Fruit fly (Drosophila melanogaster) whole organism, embryonic: ENCODE measurements around the gene Nup107.

Experiments used
- CG10321 ChIP-seq: fragments of 200-800 bp; sonication (Bioruptor generic); IDR thresholded peaks from 2 replicates; pipeline ENCODE4 v1.3.6; 2022; ENCODE audit warnings: missing biosample characterization, missing genetic modification characterization
- CG12744 ChIP-seq: fragments of 200-800 bp; sonication (Bioruptor generic); optimal IDR thresholded peaks from 2 replicates; lab custom pipeline; 2016; ENCODE audit warnings: missing biosample characterization, missing genetic modification characterization
- CG13287 ChIP-seq: fragments of 200-800 bp; sonication (Bioruptor generic); IDR thresholded peaks from 2 replicates; pipeline ENCODE4 v1.3.6; 2022; ENCODE audit warnings: missing biosample characterization, missing genetic modification characterization; ENCODE audit not compliant: partially characterized antibody
- CG13894 ChIP-seq: fragments of 200-800 bp; sonication (Bioruptor generic); optimal IDR thresholded peaks from 3 replicates; lab custom pipeline; 2018; ENCODE audit warnings: missing biosample characterization, mild to moderate bottlenecking, missing genetic modification characterization, moderate library complexity
- CG15073 ChIP-seq: fragments of 200-800 bp; sonication (Bioruptor generic); optimal IDR thresholded peaks from 2 replicates; lab custom pipeline; 2016; ENCODE audit warnings: missing biosample characterization, missing genetic modification characterization
- CG15601 ChIP-seq: fragments of 200-800 bp; sonication (Bioruptor generic); optimal IDR thresholded peaks from 3 replicates; lab custom pipeline; 2019; ENCODE audit warnings: missing biosample characterization, mild to moderate bottlenecking, missing genetic modification characterization, moderate library complexity
- CG16815 ChIP-seq: fragments of 200-800 bp; sonication (Bioruptor generic); optimal IDR thresholded peaks from 3 replicates; lab custom pipeline; 2017; ENCODE audit warnings: missing biosample characterization, mild to moderate bottlenecking, missing genetic modification characterization
- CG17361 ChIP-seq: fragments of 200-800 bp; sonication (Bioruptor generic); IDR thresholded peaks from 3 replicates; pipeline ENCODE4 v1.3.6; 2022; ENCODE audit warnings: missing biosample characterization, missing genetic modification characterization
- CG18011 ChIP-seq: fragments of 200-800 bp; sonication (Bioruptor generic); optimal IDR thresholded peaks from 2 replicates; lab custom pipeline; 2017; ENCODE audit warnings: missing biosample characterization, missing genetic modification characterization, mild to moderate bottlenecking, moderate library complexity, missing genotype
- CG2116 ChIP-seq: fragments of 200-800 bp; sonication (Bioruptor generic); optimal IDR thresholded peaks from 3 replicates; lab custom pipeline; 2018; ENCODE audit warnings: missing biosample characterization, mild to moderate bottlenecking, missing genetic modification characterization
- CG2129 ChIP-seq: fragments of 200-800 bp; sonication (Bioruptor generic); IDR thresholded peaks from 2 replicates; pipeline ENCODE4 v1.3.6; 2022; ENCODE audit warnings: missing biosample characterization, missing genetic modification characterization; ENCODE audit not compliant: partially characterized antibody
- CG2875 ChIP-seq: fragments of 200-800 bp; sonication (Bioruptor generic); optimal IDR thresholded peaks from 2 replicates; lab custom pipeline; 2017; ENCODE audit warnings: missing biosample characterization, mild to moderate bottlenecking, missing genetic modification characterization, missing genetic modification reagents
- CG3065 ChIP-seq: fragments of 200-800 bp; sonication (Bioruptor generic); optimal IDR thresholded peaks from 2 replicates; lab custom pipeline; 2016; ENCODE audit warnings: missing biosample characterization, missing genetic modification characterization
- CG31365 ChIP-seq: fragments of 200-800 bp; sonication (Bioruptor generic); optimal IDR thresholded peaks from 2 replicates; lab custom pipeline; 2018; ENCODE audit warnings: missing biosample characterization, mild to moderate bottlenecking, missing genetic modification characterization
- CG33557 ChIP-seq: fragments of 200-800 bp; sonication (Bioruptor generic); optimal IDR thresholded peaks from 2 replicates; lab custom pipeline; 2019; ENCODE audit warnings: missing biosample characterization, mild to moderate bottlenecking, missing genetic modification characterization, moderate library complexity
- CG4854 ChIP-seq: fragments of 200-800 bp; sonication (Bioruptor generic); optimal IDR thresholded peaks from 2 replicates; lab custom pipeline; 2016; ENCODE audit warnings: missing biosample characterization, missing genetic modification characterization, inconsistent platforms
- CG6683 ChIP-seq: fragments of 200-800 bp; sonication (Bioruptor generic); optimal IDR thresholded peaks from 2 replicates; lab custom pipeline; 2017; ENCODE audit warnings: missing biosample characterization, mild to moderate bottlenecking, missing genetic modification characterization, missing genetic modification reagents
- CG6791 ChIP-seq: fragments of 200-800 bp; sonication (Bioruptor generic); IDR thresholded peaks from 3 replicates; pipeline ENCODE4 v1.3.6; 2022; ENCODE audit warnings: missing biosample characterization, missing genetic modification characterization; ENCODE audit not compliant: partially characterized antibody
- CG9215 ChIP-seq: fragments of 200-800 bp; sonication (Bioruptor generic); IDR thresholded peaks from 2 replicates; pipeline ENCODE4 v1.3.6; 2022; ENCODE audit warnings: missing biosample characterization, missing genetic modification characterization
- CG9609 ChIP-seq: fragments of 200-800 bp; sonication (Bioruptor generic); optimal IDR thresholded peaks from 3 replicates; lab custom pipeline; 2016; ENCODE audit warnings: missing biosample characterization, missing genetic modification characterization
- CkIIα-i1 ChIP-seq: fragments of 200-800 bp; sonication (Bioruptor generic); IDR thresholded peaks from 2 replicates; pipeline ENCODE4 v1.3.6; 2022; ENCODE audit warnings: missing biosample characterization, missing genetic modification characterization
- D19B ChIP-seq: fragments of 200-800 bp; sonication (Bioruptor generic); optimal IDR thresholded peaks from 2 replicates; lab custom pipeline; 2017; ENCODE audit warnings: missing biosample characterization, mild to moderate bottlenecking, missing genetic modification characterization
- Doc2 ChIP-seq: fragments of 200-800 bp; sonication (Bioruptor generic); IDR thresholded peaks from 2 replicates; pipeline ENCODE4 v1.3.6; 2022; ENCODE audit warnings: missing biosample characterization, missing genetic modification characterization
- Doc3 ChIP-seq: fragments of 200-800 bp; sonication (Bioruptor generic); IDR thresholded peaks from 3 replicates; pipeline ENCODE4 v1.3.6; 2022; ENCODE audit warnings: missing biosample characterization, missing genetic modification characterization; ENCODE audit not compliant: partially characterized antibody
- Elba2 ChIP-seq: fragments of 200-800 bp; sonication (Bioruptor generic); optimal IDR thresholded peaks from 3 replicates; lab custom pipeline; 2016; ENCODE audit warnings: missing biosample characterization, missing genetic modification characterization
- HmgD ChIP-seq: fragments of 200-800 bp; sonication (Bioruptor generic); optimal IDR thresholded peaks from 3 replicates; lab custom pipeline; 2016; ENCODE audit warnings: missing biosample characterization, missing genetic modification characterization
- Hmx ChIP-seq: fragments of 200-800 bp; sonication (Bioruptor generic); optimal IDR thresholded peaks from 2 replicates; lab custom pipeline; 2016; ENCODE audit warnings: missing biosample characterization, missing genetic modification characterization
- Hr78 ChIP-seq, 2 experiments: fragments of 200-800 bp in 1 of 2; fragments of >200 bp in 1 of 2; sonication (Bioruptor generic) in 1 of 2; optimal IDR thresholded peaks; 2 replicates each; lab custom pipeline; 2017 to 2019; ENCODE audit warnings: missing biosample characterization in 2 of 2, missing genetic modification characterization in 2 of 2, mild to moderate bottlenecking in 1 of 2, moderate library complexity in 1 of 2
- MBD-R2 ChIP-seq: fragments of 200-800 bp; sonication (Bioruptor generic); IDR thresholded peaks from 2 replicates; pipeline ENCODE4 v1.3.6; 2022; ENCODE audit warnings: missing biosample characterization, missing genetic modification characterization
- Myb ChIP-seq: fragments of 200-800 bp; sonication (Bioruptor generic); optimal IDR thresholded peaks from 2 replicates; lab custom pipeline; 2016; ENCODE audit warnings: missing biosample characterization, missing genetic modification characterization
- NC2β ChIP-seq: fragments of 200-800 bp; sonication (Bioruptor generic); optimal IDR thresholded peaks from 2 replicates; lab custom pipeline; 2016; ENCODE audit warnings: missing biosample characterization, missing genetic modification characterization
- Scr ChIP-seq: fragments of 200-800 bp; sonication (Bioruptor generic); IDR thresholded peaks from 2 replicates; pipeline ENCODE4 v1.3.6; 2022; ENCODE audit warnings: missing biosample characterization, missing genetic modification characterization; ENCODE audit not compliant: partially characterized antibody
- Sry-β ChIP-seq: fragments of 200-800 bp; sonication (Bioruptor generic); optimal IDR thresholded peaks from 2 replicates; lab custom pipeline; 2018; ENCODE audit warnings: missing biosample characterization, mild to moderate bottlenecking, missing genetic modification characterization, moderate library complexity
- ash1 ChIP-seq: fragments of 200-800 bp; sonication (Bioruptor generic); optimal IDR thresholded peaks from 2 replicates; lab custom pipeline; 2018; ENCODE audit warnings: missing biosample characterization, mild to moderate bottlenecking, missing genetic modification characterization
- cg ChIP-seq: fragments of 200-800 bp; sonication (Bioruptor generic); optimal IDR thresholded peaks from 3 replicates; lab custom pipeline; 2019; ENCODE audit warnings: missing biosample characterization, mild to moderate bottlenecking, missing genetic modification characterization, moderate library complexity
- ewg ChIP-seq: fragments of 200-800 bp; sonication (Bioruptor generic); optimal IDR thresholded peaks from 3 replicates; lab custom pipeline; 2017; ENCODE audit warnings: mild to moderate bottlenecking, missing biosample characterization, missing genetic modification reagents, missing genetic modification characterization
- kah ChIP-seq: fragments of 200-800 bp; sonication (Bioruptor generic); optimal IDR thresholded peaks from 2 replicates; lab custom pipeline; 2018; ENCODE audit warnings: missing biosample characterization, mild to moderate bottlenecking, missing genetic modification characterization
- otp ChIP-seq: fragments of 200-800 bp; sonication (Bioruptor generic); IDR thresholded peaks from 3 replicates; pipeline ENCODE4, ENCODE4 v1.3.6; 2022; ENCODE audit warnings: missing biosample characterization, missing genetic modification characterization
- pb ChIP-seq: fragments of 200-800 bp; sonication (Bioruptor generic); optimal IDR thresholded peaks from 3 replicates; lab custom pipeline; 2016; ENCODE audit warnings: missing biosample characterization, missing genetic modification characterization
- pros ChIP-seq: fragments of 200-800 bp; sonication (Bioruptor generic); optimal IDR thresholded peaks from 3 replicates; lab custom pipeline; 2019; ENCODE audit warnings: missing biosample characterization, mild to moderate bottlenecking, missing genetic modification characterization, moderate library complexity
- pum ChIP-seq: fragments of 200-800 bp; sonication (Bioruptor generic); optimal IDR thresholded peaks from 2 replicates; lab custom pipeline; 2016; ENCODE audit warnings: missing biosample characterization, missing genetic modification characterization
- rib ChIP-seq: fragments of 200-800 bp; sonication (Bioruptor generic); IDR thresholded peaks from 2 replicates; pipeline ENCODE4 v1.3.6; 2022; ENCODE audit warnings: missing biosample characterization, missing genetic modification characterization
- sc ChIP-seq, 3 experiments: fragments of >200 bp in 2 of 3; fragments of 200-800 bp in 1 of 3; sonication (Bioruptor generic) in 1 of 3; optimal IDR thresholded peaks; 2 replicates in 2 of 3; 3 replicates in 1 of 3; lab custom pipeline; 2017; ENCODE audit warnings: mild to moderate bottlenecking in 1 of 3, missing biosample characterization in 1 of 3, missing genetic modification characterization in 1 of 3, missing genetic modification reagents in 1 of 3
- scrt ChIP-seq: fragments of 200-800 bp; sonication (Bioruptor generic); optimal IDR thresholded peaks from 2 replicates; lab custom pipeline; 2018; ENCODE audit warnings: missing biosample characterization, mild to moderate bottlenecking, missing genetic modification characterization, moderate library complexity
- sens ChIP-seq: fragments of 200-800 bp; sonication (Bioruptor generic); peaks from one replicate; lab custom pipeline; 2016; ENCODE audit warnings: missing biosample characterization, missing genetic modification characterization
- tap ChIP-seq: fragments of 200-800 bp; optimal IDR thresholded peaks from 3 replicates; lab custom pipeline; 2019; ENCODE audit warnings: missing biosample characterization, mild to moderate bottlenecking, missing genetic modification characterization, moderate library complexity
- unpg ChIP-seq: fragments of 200-800 bp; sonication (Bioruptor generic); optimal IDR thresholded peaks from 3 replicates; lab custom pipeline; 2018; ENCODE audit warnings: missing biosample characterization, mild to moderate bottlenecking, missing genetic modification characterization, moderate library complexity
- vfl ChIP-seq: fragments of 200-800 bp; sonication (Bioruptor generic); optimal IDR thresholded peaks from 2 replicates; lab custom pipeline; 2016; ENCODE audit warnings: missing biosample characterization, missing genetic modification characterization
- z ChIP-seq: fragments of 200-800 bp; sonication (Bioruptor generic); IDR thresholded peaks from 3 replicates; pipeline ENCODE4 v1.3.6; 2022; ENCODE audit warnings: missing biosample characterization, missing genetic modification characterization
- zf30C ChIP-seq: fragments of 200-800 bp; sonication (Bioruptor generic); optimal IDR thresholded peaks from 3 replicates; lab custom pipeline; 2018; ENCODE audit warnings: missing biosample characterization, mild to moderate bottlenecking, missing genetic modification characterization

Nup107 gene

dm6 chr2L:10732343-10732808 is 3.5 kb downstream of the Nup107 start, which contains the start of the genes EMC3 and Dpy-30L1 (continued):
- TF ChIP-seq Sry-β: no peak
- TF ChIP-seq CG2129 (GFP tag; lab: Robert Waterston, UW): peak; percentile 82
- TF ChIP-seq pros (GFP tag; lab: Kevin White, UChicago): no peak
- no peak for TF ChIP-seq sc (optimal IDR thresholded peaks at IDR 0.05; lab: Kevin White, UChicago)
- no peak for TF ChIP-seq sc (GFP tag; optimal IDR thresholded peaks at IDR 0.05; lab: Kevin White, UChicago)
- no peak for TF ChIP-seq rib
- TF ChIP-seq CG12744 (GFP tag; lab: Kevin White, UChicago): peak; percentile 30
- no peak for TF ChIP-seq pb (GFP tag; lab: Kevin White, UChicago)
- no peak for TF ChIP-seq HmgD (GFP tag; lab: Kevin White, UChicago)
- peak; percentile 49 for TF ChIP-seq CG4854
- no peak for TF ChIP-seq CG16815
- TF ChIP-seq D19B (GFP tag; lab: Kevin White, UChicago): no peak
- TF ChIP-seq zf30C (GFP tag; lab: Kevin White, UChicago): no peak
- TF ChIP-seq CG17361: peak; percentile 67
- TF ChIP-seq CG6791 (GFP tag; lab: Robert Waterston, UW): peak; percentile 42; the same call in 1 of the 3 replicates
- no peak for TF ChIP-seq CG13894 (tag; lab: Kevin White, UChicago)
- peak; percentile 32 for TF ChIP-seq Elba2 (GFP tag; lab: Kevin White, UChicago)
- TF ChIP-seq unpg (GFP tag; lab: Kevin White, UChicago): no peak
- no peak for TF ChIP-seq tap (tag; lab: Kevin White, UChicago)
- no peak for TF ChIP-seq scrt
- no peak for TF ChIP-seq CG15073
- no peak for TF ChIP-seq cg (GFP tag; lab: Kevin White, UChicago)
- TF ChIP-seq CG18011 (GFP tag; lab: Kevin White, UChicago): peak; percentile 33
- TF ChIP-seq pum (GFP tag; lab: Kevin White, UChicago): peak; percentile 30
- TF ChIP-seq CkIIα-i1 (GFP tag; lab: Robert Waterston, UW): no peak
- TF ChIP-seq otp (GFP tag; lab: Robert Waterston, UW): no peak
- TF ChIP-seq Hr78 (GFP tag; optimal IDR thresholded peaks at IDR 0.05; lab: Kevin White, UChicago): no peak
- no peak for TF ChIP-seq CG6683 (GFP tag; lab: Kevin White, UChicago)
- TF ChIP-seq CG33557 (GFP tag; lab: Kevin White, UChicago): no peak
- peak; percentile 89 for TF ChIP-seq MBD-R2 (GFP tag; lab: Robert Waterston, UW)
- peak; percentile 79 for TF ChIP-seq CG15601 (tag; lab: Kevin White, UChicago)
- no peak for TF ChIP-seq Doc2 (GFP tag; lab: Robert Waterston, UW)
- no peak for TF ChIP-seq z (GFP tag; lab: Robert Waterston, UW)
- peak; percentile 17 for TF ChIP-seq CG9609 (GFP tag; lab: Kevin White, UChicago)
- TF ChIP-seq Myb: peak; percentile 46
- TF ChIP-seq CG2116 (GFP tag; lab: Kevin White, UChicago): peak; percentile 95
- TF ChIP-seq CG3065: no peak
- TF ChIP-seq Scr (GFP tag; lab: Robert Waterston, UW): peak; percentile 92
- TF ChIP-seq NC2β: peak; percentile 35
- no peak for TF ChIP-seq ash1 (GFP tag; lab: Kevin White, UChicago)
- no peak for TF ChIP-seq ewg (GFP tag; lab: Kevin White, UChicago)
- TF ChIP-seq Hmx (GFP tag; lab: Kevin White, UChicago): no peak
- no peak for TF ChIP-seq CG10321 (GFP tag; lab: Robert Waterston, UW)
- TF ChIP-seq CG2875: no peak
- peak; percentile 94 for TF ChIP-seq sens (GFP tag; lab: Kevin White, UChicago)
- TF ChIP-seq kah (GFP tag; lab: Kevin White, UChicago): no peak
- peak; percentile 85 for TF ChIP-seq Doc3 (GFP tag; lab: Robert Waterston, UW)
- TF ChIP-seq CG13287 (GFP tag; lab: Robert Waterston, UW): peak; percentile 92
- no peak for TF ChIP-seq CG31365
- TF ChIP-seq vfl (GFP tag; lab: Kevin White, UChicago): peak; percentile 10
- peak; percentile 49; the same call in 1 of the 2 replicates for TF ChIP-seq CG9215
